Worm (Caenorhabditis elegans): ENCODE data around the gene F22B7.3.

F22B7.3 gene

ce11 chrIII:8683679-8684263 lies 35.1 kb downstream of the F22B7.3 start, which contains the start of gene fli-1:
Gene fli-1 (minus strand): TSS chrIII:8683736.
- no peak for TF ChIP-seq ztf-23 (GFP tag; IDR thresholded peaks at IDR 0.05)

- TF ChIP-seq ztf-29 (GFP tag; IDR thresholded peaks at IDR 0.05) (no peak), flt-1 (GFP tag; IDR thresholded peaks at IDR 0.05) (no peak), cog-1 (tag; optimal IDR thresholded peaks at IDR 0.05) (no peak), med-1 (GFP tag; optimal IDR thresholded peaks at IDR 0.05; ENCODE audit: insufficient read depth) (no peak), ztf-23 (GFP tag; IDR thresholded peaks at IDR 0.05) (no peak), tab-1 (GFP tag; IDR thresholded peaks at IDR 0.05) (no peak), T22C8.4 (GFP tag; IDR thresholded peaks at IDR 0.05) (no peak), klf-2 (GFP tag; conservative IDR thresholded peaks at IDR 0.05) (no peak), ref-1 (GFP tag; conservative IDR thresholded peaks at IDR 0.05) (no peak)
Observed at ce11 chrIII:8684421-8684820, 35.7 kb downstream of the F22B7.3 start, which contains the start of gene anmt-1. Gene anmt-1 (plus strand): TSS chrIII:8684808.

- TF ChIP-seq T22C8.4 (GFP tag; IDR thresholded peaks at IDR 0.05) (no peak), cog-1 (tag; optimal IDR thresholded peaks at IDR 0.05) (no peak), ref-1 (GFP tag; conservative IDR thresholded peaks at IDR 0.05) (no peak), flt-1 (GFP tag; IDR thresholded peaks at IDR 0.05) (no peak), med-1 (GFP tag; optimal IDR thresholded peaks at IDR 0.05; ENCODE audit: insufficient read depth) (no peak), ztf-23 (GFP tag; IDR thresholded peaks at IDR 0.05) (no peak), ztf-29 (GFP tag; IDR thresholded peaks at IDR 0.05) (no peak), tab-1 (GFP tag; IDR thresholded peaks at IDR 0.05) (no peak), klf-2 (GFP tag; conservative IDR thresholded peaks at IDR 0.05) (no peak)
Observed at ce11 chrIII:8685590-8686240, 37.0 kb downstream of the F22B7.3 start.

- TF ChIP-seq cog-1 (tag; optimal IDR thresholded peaks at IDR 0.05) (no peak), med-1 (GFP tag; optimal IDR thresholded peaks at IDR 0.05; ENCODE audit: insufficient read depth) (no peak), ztf-29 (GFP tag; IDR thresholded peaks at IDR 0.05) (no peak), flt-1 (GFP tag; IDR thresholded peaks at IDR 0.05) (no peak), klf-2 (GFP tag; conservative IDR thresholded peaks at IDR 0.05) (no peak), ztf-23 (GFP tag; IDR thresholded peaks at IDR 0.05) (no peak)
Observed at ce11 chrIII:8688438-8688946, 39.8 kb downstream of the F22B7.3 start, which contains the start of gene hadb-1. Gene hadb-1 (minus strand): TSS chrIII:8688488.

ce11 chrIII:8689143-8689542 lies 40.5 kb downstream of the F22B7.3 start:
- TF ChIP-seq ref-1 (GFP tag; conservative IDR thresholded peaks at IDR 0.05) (no peak), ztf-23 (GFP tag; IDR thresholded peaks at IDR 0.05) (no peak), med-1 (GFP tag; optimal IDR thresholded peaks at IDR 0.05; ENCODE audit: insufficient read depth) (no peak), klf-2 (GFP tag; conservative IDR thresholded peaks at IDR 0.05) (no peak), ztf-29 (GFP tag; IDR thresholded peaks at IDR 0.05) (no peak), T22C8.4 (GFP tag; IDR thresholded peaks at IDR 0.05) (no peak), cog-1 (tag; optimal IDR thresholded peaks at IDR 0.05) (no peak), flt-1 (GFP tag; IDR thresholded peaks at IDR 0.05) (no peak), tab-1 (GFP tag; IDR thresholded peaks at IDR 0.05) (no peak)

- peak; percentile 67 for TF ChIP-seq T22C8.4 (GFP tag; IDR thresholded peaks at IDR 0.05)
- no peak for TF ChIP-seq ztf-23 (GFP tag; IDR thresholded peaks at IDR 0.05)
- TF ChIP-seq cog-1 (tag; optimal IDR thresholded peaks at IDR 0.05), result no peak
Observed at ce11 chrIII:8689655-8690054, 41.0 kb downstream of the F22B7.3 start, which contains the start of gene B0303.4. Gene B0303.4 (plus strand): TSS chrIII:8689850.

ce11 chrIII:8693322-8693721 lies 44.6 kb downstream of the F22B7.3 start, which contains the start of gene B0303.7:
Gene B0303.7 (plus strand): TSS chrIII:8693622.
- no peak for TF ChIP-seq med-1 (GFP tag; optimal IDR thresholded peaks at IDR 0.05; ENCODE audit: insufficient read depth)
- no peak for TF ChIP-seq T22C8.4 (GFP tag; IDR thresholded peaks at IDR 0.05)
- no peak for TF ChIP-seq tab-1 (GFP tag; IDR thresholded peaks at IDR 0.05)
- TF ChIP-seq ref-1 (GFP tag; conservative IDR thresholded peaks at IDR 0.05), result no peak
- TF ChIP-seq klf-2 (GFP tag; conservative IDR thresholded peaks at IDR 0.05), result no peak
- no peak for TF ChIP-seq ztf-29 (GFP tag; IDR thresholded peaks at IDR 0.05)
- TF ChIP-seq cog-1 (tag; optimal IDR thresholded peaks at IDR 0.05), result no peak
- TF ChIP-seq flt-1 (GFP tag; IDR thresholded peaks at IDR 0.05), result no peak
- TF ChIP-seq ztf-23 (GFP tag; IDR thresholded peaks at IDR 0.05), result no peak

- no peak for TF ChIP-seq med-1 (GFP tag; optimal IDR thresholded peaks at IDR 0.05; ENCODE audit: insufficient read depth)
- TF ChIP-seq T22C8.4 (GFP tag; IDR thresholded peaks at IDR 0.05), result no peak
- TF ChIP-seq ref-1 (GFP tag; conservative IDR thresholded peaks at IDR 0.05), result no peak
- TF ChIP-seq flt-1 (GFP tag; IDR thresholded peaks at IDR 0.05), result no peak
- TF ChIP-seq tab-1 (GFP tag; IDR thresholded peaks at IDR 0.05), result no peak
- no peak for TF ChIP-seq klf-2 (GFP tag; conservative IDR thresholded peaks at IDR 0.05)
- no peak for TF ChIP-seq ztf-29 (GFP tag; IDR thresholded peaks at IDR 0.05)
- no peak for TF ChIP-seq cog-1 (tag; optimal IDR thresholded peaks at IDR 0.05)
- no peak for TF ChIP-seq ztf-23 (GFP tag; IDR thresholded peaks at IDR 0.05)
Observed at ce11 chrIII:8696680-8697079, 48.0 kb downstream of the F22B7.3 start.

ce11 chrIII:8697268-8697907 lies 48.7 kb downstream of the F22B7.3 start:
- no peak for TF ChIP-seq med-1 (GFP tag; optimal IDR thresholded peaks at IDR 0.05; ENCODE audit: insufficient read depth)
- no peak for TF ChIP-seq ztf-23 (GFP tag; IDR thresholded peaks at IDR 0.05)
- TF ChIP-seq ref-1 (GFP tag; conservative IDR thresholded peaks at IDR 0.05), result no peak
- no peak for TF ChIP-seq flt-1 (GFP tag; IDR thresholded peaks at IDR 0.05)
- TF ChIP-seq klf-2 (GFP tag; conservative IDR thresholded peaks at IDR 0.05), result no peak
- no peak for TF ChIP-seq ztf-29 (GFP tag; IDR thresholded peaks at IDR 0.05)
- TF ChIP-seq tab-1 (GFP tag; IDR thresholded peaks at IDR 0.05), result no peak
- TF ChIP-seq T22C8.4 (GFP tag; IDR thresholded peaks at IDR 0.05), result no peak
- no peak for TF ChIP-seq cog-1 (tag; optimal IDR thresholded peaks at IDR 0.05)
